Worm (Caenorhabditis elegans) whole organism, young adult: ENCODE measurements around the gene oac-55.

Source experiments
- ama-1 ChIP-seq, 3 experiments: fragments of 150-350 bp in 1 of 3; sonication (generic microtip) in 2 of 3; optimal IDR thresholded peaks; 2 replicates each; lab custom pipeline; 2014 to 2018; ENCODE audit warnings: missing biosample characterization in 2 of 3, missing genetic modification characterization in 2 of 3, missing genetic modification reagents in 2 of 3
- ceh-27 ChIP-seq: fragments of 200-800 bp; sonication (Bioruptor generic); optimal IDR thresholded peaks from 2 replicates; lab custom pipeline; 2018; ENCODE audit warnings: mild to moderate bottlenecking, missing genetic modification characterization, moderate library complexity, missing compliant biosample characterization
- ets-4 ChIP-seq: fragments of 200-800 bp; sonication (Bioruptor generic); optimal IDR thresholded peaks from 2 replicates; lab custom pipeline; 2018; ENCODE audit warnings: mild to moderate bottlenecking, missing genetic modification characterization, missing compliant biosample characterization
- nfya-1 ChIP-seq: sonication (generic microtip); optimal IDR thresholded peaks from 2 replicates; lab custom pipeline; 2017; ENCODE audit warnings: antibody characterized with exemption, missing compliant biosample characterization, missing genetic modification characterization, borderline replicate concordance; ENCODE audit not compliant: insufficient read depth
- nhr-179 ChIP-seq: sonication (generic microtip); optimal IDR thresholded peaks from 2 replicates; lab custom pipeline; 2016; ENCODE audit warnings: mild to moderate bottlenecking, missing genetic modification characterization, missing compliant biosample characterization
- unc-130 ChIP-seq: sonication (generic microtip); optimal IDR thresholded peaks from 2 replicates; lab custom pipeline; 2016; ENCODE audit warnings: missing genetic modification reagents, missing genetic modification characterization, missing compliant biosample characterization
- zim-3 ChIP-seq: sonication (generic microtip); optimal IDR thresholded peaks from 2 replicates; lab custom pipeline; 2017; ENCODE audit warnings: mild to moderate bottlenecking, missing genetic modification characterization, moderate library complexity, missing compliant biosample characterization
- ztf-18 ChIP-seq: sonication (generic microtip); optimal IDR thresholded peaks from 2 replicates; lab custom pipeline; 2016; ENCODE audit warnings: missing genotype, mild to moderate bottlenecking, missing genetic modification characterization, missing compliant biosample characterization

DNA sequence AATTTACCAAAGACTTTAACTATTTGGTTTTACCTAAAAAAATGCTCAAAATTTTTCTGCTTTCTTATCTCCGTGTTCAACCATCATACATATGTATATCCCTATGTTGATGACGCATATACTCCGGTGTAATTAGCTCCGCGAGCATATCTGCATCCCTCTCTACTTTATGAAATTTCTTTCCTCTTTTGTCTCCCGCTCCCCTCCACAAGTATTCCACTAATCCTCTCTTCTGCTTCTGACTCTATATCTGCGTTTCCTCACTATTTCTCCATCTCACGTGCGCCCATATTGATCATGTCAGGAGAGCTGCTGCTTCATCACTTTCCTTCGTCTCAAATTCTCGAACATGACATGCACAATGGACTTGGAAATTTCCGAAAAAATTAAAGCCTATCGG, 54.0 kb downstream of the oac-55 start, which contains the start of gene H10D18.1:
- TF ChIP-seq zim-3 (tag; lab: Kevin White, UChicago): no peak
- TF ChIP-seq ama-1 (optimal IDR thresholded peaks at IDR 0.05; lab: Kevin White, UChicago): no peak
- no peak for TF ChIP-seq ama-1 (GFP tag; optimal IDR thresholded peaks at IDR 0.05; lab: Kevin White, UChicago)
- no peak for TF ChIP-seq ztf-18
- no peak for TF ChIP-seq nfya-1 (tag; lab: Kevin White, UChicago)
- no peak for TF ChIP-seq unc-130
- TF ChIP-seq ceh-27 (GFP tag; lab: Kevin White, UChicago): no peak
- TF ChIP-seq nhr-179 (tag; lab: Kevin White, UChicago): no peak
- TF ChIP-seq ets-4: no peak
